Worm (Caenorhabditis elegans) whole organism, L4 larva: ENCODE measurements around the gene W06B4.1.
A peak's percentile ranks its signal among the peaks of the same experiment; 100 is the strongest.

Experiments used
- F26F4.8 ChIP-seq: fragments of 200-800 bp; sonication (Bioruptor generic); conservative IDR thresholded peaks from 2 replicates; pipeline ENCODE4 v1.3.6; 2022; ENCODE audit warnings: missing genetic modification characterization, missing compliant biosample characterization
- F49E8.2 ChIP-seq: sonication (generic microtip); optimal IDR thresholded peaks from 2 replicates; lab custom pipeline; 2016; ENCODE audit warnings: missing compliant biosample characterization, mild to moderate bottlenecking, missing genetic modification characterization, borderline replicate concordance
- ama-1 ChIP-seq: fragments of 150-350 bp; optimal IDR thresholded peaks from 2 replicates; lab custom pipeline; 2014; ENCODE audit warnings: inconsistent platforms, mixed read lengths
- ces-1 ChIP-seq: fragments of 150-350 bp; sonication (generic microtip); optimal IDR thresholded peaks from 4 replicates; lab custom pipeline; 2014; ENCODE audit warnings: missing biosample characterization, missing genetic modification reagents, missing genetic modification characterization
- dpl-1 ChIP-seq: fragments of 150-350 bp; optimal IDR thresholded peaks from 2 replicates; lab custom pipeline; 2014; ENCODE audit warnings: missing biosample characterization, missing genetic modification reagents, missing genetic modification characterization
- nhr-10 ChIP-seq: fragments of 150-350 bp; optimal IDR thresholded peaks from 2 replicates; lab custom pipeline; 2014; ENCODE audit warnings: missing biosample characterization, missing genetic modification characterization
- nhr-76 ChIP-seq: fragments of 150-350 bp; optimal IDR thresholded peaks from 2 replicates; lab custom pipeline; 2014; ENCODE audit warnings: missing biosample characterization, missing genetic modification characterization
- pqm-1 ChIP-seq: sonication (generic microtip); optimal IDR thresholded peaks from 2 replicates; lab custom pipeline; 2017; ENCODE audit warnings: missing biosample characterization, missing genetic modification characterization
- skn-1 ChIP-seq: fragments of 150-350 bp; optimal IDR thresholded peaks from 2 replicates; lab custom pipeline; 2014; ENCODE audit warnings: missing biosample characterization, missing genetic modification characterization
- tra-1 ChIP-seq: fragments of 200-800 bp; sonication (Bioruptor generic); IDR thresholded peaks from 2 replicates; pipeline ENCODE4 v1.3.6; 2022; ENCODE audit warnings: missing genetic modification reagents, missing genetic modification characterization, missing compliant biosample characterization
- vab-7 ChIP-seq: fragments of 200-800 bp; sonication (Bioruptor generic); IDR thresholded peaks from 2 replicates; pipeline ENCODE4 v1.3.6; 2022; ENCODE audit warnings: missing genetic modification reagents, missing genetic modification characterization, missing compliant biosample characterization

DNA sequence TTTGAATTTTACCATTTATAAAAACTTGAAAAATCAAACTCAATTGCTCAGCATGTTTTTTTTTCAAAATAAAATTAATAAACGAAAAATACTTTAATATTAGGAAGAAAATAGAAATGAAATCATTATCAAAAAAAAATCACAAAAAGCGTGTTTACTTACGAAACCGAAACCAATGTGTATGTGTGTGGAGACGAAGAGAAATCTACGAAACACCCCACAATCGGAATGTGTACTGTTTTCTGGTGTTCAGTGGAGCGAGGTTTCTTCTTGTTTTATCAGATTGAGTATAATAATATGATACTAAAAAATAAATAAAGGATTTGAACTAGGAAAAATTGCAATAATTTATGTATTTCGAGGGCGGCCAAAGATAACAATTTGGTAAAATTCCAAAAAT is 36.3 kb downstream of the W06B4.1 start:
- TF ChIP-seq vab-7 (no peak), ces-1 (GFP tag; lab: Kevin White, UChicago) (no peak), ama-1 (lab: Kevin White, UChicago) (no peak), pqm-1 (tag; lab: Kevin White, UChicago) (peak; percentile 44), F26F4.8 (no peak), nhr-10 (tag; lab: Kevin White, UChicago) (no peak), F49E8.2 (no peak), dpl-1 (GFP tag; lab: Kevin White, UChicago) (peak; percentile 21), tra-1 (no peak), nhr-76 (tag; lab: Kevin White, UChicago) (no peak), skn-1 (tag; lab: Kevin White, UChicago) (no peak)
